Fruit fly (Drosophila melanogaster): ENCODE data around the gene CG17177.

CG17177 gene

DNA sequence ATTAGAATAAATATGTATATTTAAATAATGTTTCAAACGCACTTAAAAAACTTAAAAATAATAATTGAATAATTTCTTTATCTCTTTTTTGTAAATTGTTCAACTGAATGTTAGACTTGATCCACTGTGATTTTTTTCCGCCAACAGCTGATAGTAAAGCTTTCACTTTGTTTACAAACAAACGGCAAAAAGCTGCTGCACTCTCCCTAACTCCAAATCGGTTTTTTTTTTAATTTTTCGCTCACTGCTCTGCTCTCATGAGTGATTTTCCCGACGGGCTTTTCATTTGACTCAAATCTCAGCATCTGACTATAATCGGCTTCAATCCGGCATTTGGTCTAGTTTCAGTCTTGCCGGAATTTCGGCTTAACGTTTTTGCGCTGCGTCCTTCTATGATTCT lies 20.0 kb downstream of the CG17177 start:
- TF ChIP-seq toe (GFP tag; optimal IDR thresholded peaks at IDR 0.05) (no peak), CG33017 (tag; optimal IDR thresholded peaks at IDR 0.05) (no peak), Mnt (GFP tag; optimal IDR thresholded peaks at IDR 0.05) (no peak), CG12768 (GFP tag; optimal IDR thresholded peaks at IDR 0.05) (no peak), CG1620 (GFP tag; optimal IDR thresholded peaks at IDR 0.05) (no peak), ovo (GFP tag; optimal IDR thresholded peaks at IDR 0.05) (no peak), kay (GFP tag; ENCODE audit: borderline replicate concordance) (peak; percentile 67), cnc (optimal IDR thresholded peaks at IDR 0.05) (no peak), CG5204 (GFP tag; optimal IDR thresholded peaks at IDR 0.05) (no peak)

dm6 chr3L:14678097-14678679 lies 23.3 kb downstream of the CG17177 start, which contains the start of gene CG4914:
Gene CG4914, minus strand, starts transcription at chr3L:14678147.
- TF ChIP-seq Crg-1 (GFP tag; optimal IDR thresholded peaks at IDR 0.05) (no peak), CG12768 (GFP tag; optimal IDR thresholded peaks at IDR 0.05) (no peak), cic (GFP tag; optimal IDR thresholded peaks at IDR 0.05) (no peak), CG5204 (GFP tag; optimal IDR thresholded peaks at IDR 0.05) (no peak), CG7101 (tag; optimal IDR thresholded peaks at IDR 0.05) (no peak), bab1 (GFP tag; optimal IDR thresholded peaks at IDR 0.05) (no peak), kay (GFP tag; ENCODE audit: borderline replicate concordance) (no peak), CG33017 (tag; optimal IDR thresholded peaks at IDR 0.05) (no peak), CG1620 (GFP tag; optimal IDR thresholded peaks at IDR 0.05) (no peak), CG11617 (GFP tag; optimal IDR thresholded peaks at IDR 0.05) (no peak), tj (GFP tag; optimal IDR thresholded peaks at IDR 0.05) (no peak), ovo (GFP tag; optimal IDR thresholded peaks at IDR 0.05) (no peak), CG14711 (tag; optimal IDR thresholded peaks at IDR 0.05) (no peak)

dm6 chr3L:14673740-14674463 lies 27.6 kb downstream of the CG17177 start:
- TF ChIP-seq cic (GFP tag; optimal IDR thresholded peaks at IDR 0.05) (peak; percentile 14), cnc (optimal IDR thresholded peaks at IDR 0.05) (no peak), bab1 (GFP tag; optimal IDR thresholded peaks at IDR 0.05) (peak; percentile 64), CG7045 (GFP tag; optimal IDR thresholded peaks at IDR 0.05) (no peak), ovo (GFP tag; optimal IDR thresholded peaks at IDR 0.05) (no peak), Crg-1 (GFP tag; optimal IDR thresholded peaks at IDR 0.05) (peak; percentile 12)

DNA sequence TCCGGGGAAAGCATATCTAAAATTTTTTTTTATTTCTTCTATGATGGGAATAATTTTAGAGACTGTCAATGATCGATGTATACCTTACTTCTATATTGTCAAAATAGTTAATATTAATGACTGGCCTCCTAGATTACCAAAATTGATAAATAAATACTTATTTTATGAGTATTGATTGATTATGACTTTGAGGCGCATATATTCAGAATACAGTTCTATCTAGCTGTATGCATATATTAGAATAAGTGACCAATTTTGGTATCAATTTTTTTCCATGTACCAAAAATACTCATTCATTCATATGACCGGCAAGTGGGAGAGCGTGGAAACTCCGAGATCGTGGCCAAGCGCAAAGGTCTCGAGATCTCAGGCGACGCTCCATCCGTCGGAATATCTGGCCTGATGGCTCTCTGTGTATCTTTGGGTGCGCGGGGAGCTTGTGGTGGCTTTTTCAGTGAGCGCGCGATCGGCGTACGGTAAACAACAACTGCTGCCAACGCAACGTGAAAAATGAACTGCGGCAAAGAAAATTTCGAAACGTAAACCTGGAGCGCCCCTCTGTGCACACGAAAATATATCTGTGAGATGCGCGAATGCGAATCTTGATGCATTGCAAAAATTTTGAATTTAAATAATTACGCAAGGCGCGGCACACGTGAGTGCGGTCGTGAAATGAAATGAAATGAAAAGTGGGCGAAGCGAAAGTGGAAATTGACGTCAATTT lies 28.9 kb downstream of the CG17177 start, which contains the start of the genes CG43121 and ome:
Gene CG43121, minus strand, starts transcription at position 51 of the 724 bp plus-strand sequence.
Gene ome, plus strand, starts transcription at position 453 of the 724 bp plus-strand sequence.
- TF ChIP-seq bab1 (GFP tag; optimal IDR thresholded peaks at IDR 0.05) (no peak), CG14711 (tag; optimal IDR thresholded peaks at IDR 0.05) (peak; percentile 6), cnc (optimal IDR thresholded peaks at IDR 0.05) (no peak), CG1620 (GFP tag; optimal IDR thresholded peaks at IDR 0.05) (peak; percentile 56), CG12768 (GFP tag; optimal IDR thresholded peaks at IDR 0.05) (peak; percentile 68), pad (GFP tag; optimal IDR thresholded peaks at IDR 0.05) (peak; percentile 34), CG11617 (GFP tag; optimal IDR thresholded peaks at IDR 0.05) (peak; percentile 63), Hr96 (GFP tag; optimal IDR thresholded peaks at IDR 0.05) (peak; percentile 27), CG5204 (GFP tag; optimal IDR thresholded peaks at IDR 0.05) (peak; percentile 46), toe (GFP tag; optimal IDR thresholded peaks at IDR 0.05) (peak; percentile 63), CG7045 (GFP tag; optimal IDR thresholded peaks at IDR 0.05) (peak; percentile 12), Crg-1 (GFP tag; optimal IDR thresholded peaks at IDR 0.05) (peak; percentile 78), kay (GFP tag; ENCODE audit: borderline replicate concordance) (peak; percentile 71), CG7101 (tag; optimal IDR thresholded peaks at IDR 0.05) (peak; percentile 54), cic (GFP tag; optimal IDR thresholded peaks at IDR 0.05) (peak; percentile 89), ovo (GFP tag; optimal IDR thresholded peaks at IDR 0.05) (peak; percentile 61), Mnt (GFP tag; optimal IDR thresholded peaks at IDR 0.05) (peak; percentile 67), tj (GFP tag; optimal IDR thresholded peaks at IDR 0.05) (peak; percentile 33), CG33017 (tag; optimal IDR thresholded peaks at IDR 0.05) (peak; percentile 15), Clk (GFP tag; optimal IDR thresholded peaks at IDR 0.05) (peak; percentile 21)

DNA sequence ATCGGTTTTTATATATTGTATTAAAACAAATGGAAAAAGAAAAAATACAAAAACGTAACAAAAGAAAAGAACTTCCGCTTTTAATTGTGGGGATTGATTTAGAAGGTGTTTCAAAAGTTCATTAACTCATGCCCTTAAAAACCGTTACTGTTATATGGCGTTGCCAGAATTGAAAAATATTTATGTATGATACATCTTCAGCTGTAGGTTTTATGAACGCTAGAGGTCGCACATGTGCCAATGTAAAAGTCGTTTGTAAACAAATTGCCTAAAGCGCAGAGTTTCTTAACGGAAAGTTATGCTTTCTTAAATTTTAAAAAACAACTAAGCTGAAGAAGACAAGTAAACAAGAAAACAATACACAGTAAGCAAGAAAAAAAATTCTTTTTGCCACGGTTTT lies 29.9 kb downstream of the CG17177 start:
- TF ChIP-seq kay (GFP tag; ENCODE audit: borderline replicate concordance) (peak; percentile 41), cic (GFP tag; optimal IDR thresholded peaks at IDR 0.05) (no peak)

- TF ChIP-seq pad (GFP tag; optimal IDR thresholded peaks at IDR 0.05) (no peak), CG5204 (GFP tag; optimal IDR thresholded peaks at IDR 0.05) (no peak), CG1620 (GFP tag; optimal IDR thresholded peaks at IDR 0.05) (no peak), Hr96 (GFP tag; optimal IDR thresholded peaks at IDR 0.05) (no peak), Mnt (GFP tag; optimal IDR thresholded peaks at IDR 0.05) (no peak)
Measured at dm6 chr3L:14668638-14669037, 32.8 kb downstream of the CG17177 start.
